Worm (Caenorhabditis elegans) whole organism, L2 larva: ENCODE measurements around the gene spp-9.

Experiments used
- C34F6.9 ChIP-seq: fragments of 150-350 bp; optimal IDR thresholded peaks from 2 replicates; lab custom pipeline; 2014; ENCODE audit warnings: missing biosample characterization, missing genetic modification characterization
- F13H6.1 ChIP-seq: sonication (generic microtip); optimal IDR thresholded peaks from 2 replicates; lab custom pipeline; 2016; ENCODE audit warnings: missing genetic modification characterization, missing compliant biosample characterization
- R02D3.7 ChIP-seq: fragments of 150-350 bp; optimal IDR thresholded peaks from 2 replicates; lab custom pipeline; 2014; ENCODE audit warnings: missing biosample characterization, missing genetic modification characterization
- Y55F3AM.14 ChIP-seq: fragments of 200-800 bp; sonication (Bioruptor generic); optimal IDR thresholded peaks from 2 replicates; lab custom pipeline; 2018; ENCODE audit warnings: mild to moderate bottlenecking, missing genetic modification characterization, missing compliant biosample characterization
- ZK546.5 ChIP-seq: sonication (generic microtip); optimal IDR thresholded peaks from 2 replicates; lab custom pipeline; 2017; ENCODE audit warnings: missing biosample characterization, missing genetic modification characterization
- aly-2 ChIP-seq: fragments of 150-350 bp; optimal IDR thresholded peaks from 2 replicates; lab custom pipeline; 2014; ENCODE audit warnings: missing biosample characterization, missing genetic modification characterization
- ama-1 ChIP-seq: fragments of 150-350 bp; optimal IDR thresholded peaks from 2 replicates; lab custom pipeline; 2018; ENCODE audit warnings: inconsistent platforms
- ceh-16 ChIP-seq: fragments of 150-350 bp; optimal IDR thresholded peaks from 2 replicates; lab custom pipeline; 2014; ENCODE audit warnings: missing biosample characterization, missing genetic modification characterization
- ceh-82 ChIP-seq: fragments of 150-350 bp; optimal IDR thresholded peaks from 2 replicates; lab custom pipeline; 2014; ENCODE audit warnings: missing biosample characterization, missing genetic modification characterization
- crh-2 ChIP-seq: sonication (generic microtip); optimal IDR thresholded peaks from 2 replicates; lab custom pipeline; 2017; ENCODE audit warnings: missing biosample characterization, missing genetic modification characterization
- dmd-4 ChIP-seq: sonication (generic microtip); optimal IDR thresholded peaks from 2 replicates; lab custom pipeline; 2017; ENCODE audit warnings: missing biosample characterization, missing genetic modification characterization
- egl-27 ChIP-seq: sonication (generic microtip); optimal IDR thresholded peaks from 3 replicates; lab custom pipeline; 2017; ENCODE audit warnings: missing biosample characterization, missing genetic modification reagents, missing genetic modification characterization
- elt-1 ChIP-seq: fragments of 150-350 bp; optimal IDR thresholded peaks from 2 replicates; lab custom pipeline; 2014; ENCODE audit warnings: missing biosample characterization, missing genetic modification characterization
- elt-3 ChIP-seq: sonication (generic microtip); optimal IDR thresholded peaks from 2 replicates; lab custom pipeline; 2017; ENCODE audit warnings: missing biosample characterization, missing genetic modification characterization
- fos-1 ChIP-seq: fragments of 150-350 bp; optimal IDR thresholded peaks from 2 replicates; lab custom pipeline; 2014; ENCODE audit warnings: missing biosample characterization, missing genetic modification characterization
- gmeb-1 ChIP-seq: fragments of 150-350 bp; optimal IDR thresholded peaks from 2 replicates; lab custom pipeline; 2014; ENCODE audit warnings: missing biosample characterization, missing genetic modification characterization
- lin-11 ChIP-seq: fragments of 150-350 bp; sonication (generic microtip); optimal IDR thresholded peaks from 2 replicates; lab custom pipeline; 2014; ENCODE audit warnings: missing biosample characterization, missing genetic modification characterization, inconsistent platforms, mixed read lengths
- lin-13 ChIP-seq: fragments of 150-350 bp; optimal IDR thresholded peaks from 2 replicates; lab custom pipeline; 2014; ENCODE audit warnings: missing biosample characterization, missing genetic modification reagents, missing genetic modification characterization
- lsy-2 ChIP-seq, 2 experiments: fragments of 150-350 bp in 1 of 2; sonication (generic microtip) in 1 of 2; optimal IDR thresholded peaks; 2 replicates each; lab custom pipeline; 2014 to 2017; ENCODE audit warnings: missing biosample characterization in 2 of 2, missing genetic modification characterization in 2 of 2
- mbf-1 ChIP-seq: sonication (generic microtip); optimal IDR thresholded peaks from 2 replicates; lab custom pipeline; 2017; ENCODE audit warnings: missing biosample characterization, missing genetic modification characterization
- mdl-1 ChIP-seq, 2 experiments: fragments of 150-350 bp in 1 of 2; sonication (generic microtip) in 1 of 2; optimal IDR thresholded peaks; 2 replicates each; lab custom pipeline; 2017; ENCODE audit warnings: missing biosample characterization in 2 of 2, missing genetic modification characterization in 2 of 2
- nhr-10 ChIP-seq: sonication (generic microtip); optimal IDR thresholded peaks from 2 replicates; lab custom pipeline; 2017; ENCODE audit warnings: missing biosample characterization, missing genetic modification characterization
- nhr-12 ChIP-seq: fragments of 150-350 bp; optimal IDR thresholded peaks from 2 replicates; lab custom pipeline; 2014; ENCODE audit warnings: missing biosample characterization, missing genetic modification characterization
- nhr-129 ChIP-seq: fragments of 150-350 bp; optimal IDR thresholded peaks from 2 replicates; lab custom pipeline; 2014; ENCODE audit warnings: missing biosample characterization, missing genetic modification characterization
- nhr-21 ChIP-seq: fragments of 150-350 bp; optimal IDR thresholded peaks from 2 replicates; lab custom pipeline; 2014; ENCODE audit warnings: missing biosample characterization, missing genetic modification characterization
- nhr-237 ChIP-seq: fragments of 150-350 bp; optimal IDR thresholded peaks from 2 replicates; lab custom pipeline; 2014; ENCODE audit warnings: missing biosample characterization, missing genetic modification characterization
- nhr-25 ChIP-seq: fragments of 150-350 bp; sonication (generic microtip); optimal IDR thresholded peaks from 3 replicates; lab custom pipeline; 2014; ENCODE audit warnings: missing biosample characterization, missing genetic modification characterization
- nhr-6 ChIP-seq: fragments of 150-350 bp; optimal IDR thresholded peaks from 2 replicates; lab custom pipeline; 2014; ENCODE audit warnings: missing biosample characterization, missing genetic modification characterization
- nhr-77 ChIP-seq: fragments of 150-350 bp; optimal IDR thresholded peaks from 2 replicates; lab custom pipeline; 2014; ENCODE audit warnings: missing biosample characterization, missing genetic modification characterization
- peb-1 ChIP-seq: fragments of 150-350 bp; optimal IDR thresholded peaks from 2 replicates; lab custom pipeline; 2014; ENCODE audit warnings: missing biosample characterization, missing genetic modification characterization
- sem-4 ChIP-seq: fragments of 150-350 bp; optimal IDR thresholded peaks from 2 replicates; lab custom pipeline; 2014; ENCODE audit warnings: missing biosample characterization, missing genetic modification reagents, missing genetic modification characterization
- skn-1 ChIP-seq: sonication (generic microtip); optimal IDR thresholded peaks from 2 replicates; lab custom pipeline; 2017; ENCODE audit warnings: missing biosample characterization, missing genetic modification characterization
- sma-3 ChIP-seq: sonication (generic microtip); optimal IDR thresholded peaks from 2 replicates; lab custom pipeline; 2016; ENCODE audit warnings: missing genetic modification reagents, missing genetic modification characterization, missing compliant biosample characterization
- sma-9 ChIP-seq, 2 experiments: fragments of 150-350 bp in 1 of 2; sonication (generic microtip) in 1 of 2; optimal IDR thresholded peaks; 2 replicates each; lab custom pipeline; 2014 to 2016; ENCODE audit warnings: missing genetic modification characterization in 2 of 2, mild to moderate bottlenecking in 1 of 2, missing biosample characterization in 1 of 2, missing compliant biosample characterization in 1 of 2, missing genetic modification reagents in 1 of 2, moderate library complexity in 1 of 2
- snpc-4 ChIP-seq: fragments of 150-350 bp; optimal IDR thresholded peaks from 2 replicates; lab custom pipeline; 2014; ENCODE audit warnings: missing biosample characterization, missing genetic modification characterization
- unc-39 ChIP-seq: fragments of 150-350 bp; optimal IDR thresholded peaks from 2 replicates; lab custom pipeline; 2014; ENCODE audit warnings: missing biosample characterization, missing genetic modification characterization
- unc-55 ChIP-seq: fragments of 150-350 bp; sonication (generic microtip); optimal IDR thresholded peaks from 3 replicates; lab custom pipeline; 2014; ENCODE audit warnings: missing biosample characterization, missing genetic modification reagents, missing genetic modification characterization
- unc-62 ChIP-seq: fragments of 150-350 bp; optimal IDR thresholded peaks from 2 replicates; lab custom pipeline; 2014; ENCODE audit warnings: missing biosample characterization, missing genetic modification reagents, missing genetic modification characterization
- ztf-11 ChIP-seq: sonication (generic microtip); optimal IDR thresholded peaks from 2 replicates; lab custom pipeline; 2017; ENCODE audit warnings: missing biosample characterization, missing genetic modification characterization
- ztf-4 ChIP-seq: fragments of 150-350 bp; optimal IDR thresholded peaks from 2 replicates; lab custom pipeline; 2014; ENCODE audit warnings: missing biosample characterization, missing genetic modification characterization

The spp-9 gene

DNA sequence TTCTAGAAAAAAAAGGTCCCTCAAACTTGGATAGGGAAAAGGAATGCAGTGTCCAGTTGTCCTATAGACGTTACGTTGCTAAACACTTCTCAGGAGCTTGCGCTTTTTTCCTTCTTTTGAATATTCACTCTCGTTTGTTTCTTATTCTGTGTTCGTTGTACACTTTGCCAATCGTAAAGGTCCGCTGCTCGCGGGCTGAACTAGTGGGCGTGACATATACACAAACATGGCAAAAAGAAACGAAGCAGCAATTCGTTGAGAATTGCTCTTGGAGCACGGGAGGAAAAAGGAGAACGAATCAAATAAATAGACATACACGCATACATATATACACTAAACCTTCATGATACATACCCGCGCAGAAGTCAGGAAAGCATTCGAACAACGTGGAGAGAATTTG is 18.8 kb upstream of the spp-9 start:
- TF ChIP-seq snpc-4 (tag; lab: Kevin White, UChicago) (peak; percentile 15), nhr-6 (tag; lab: Kevin White, UChicago) (no peak), nhr-25 (no peak), C34F6.9 (tag; lab: Kevin White, UChicago) (no peak), crh-2 (no peak), ztf-4 (peak; percentile 25), gmeb-1 (no peak), sem-4 (no peak), skn-1 (tag; lab: Kevin White, UChicago) (no peak), nhr-12 (tag; lab: Kevin White, UChicago) (no peak), dmd-4 (tag; lab: Kevin White, UChicago) (no peak), lin-11 (tag; lab: Kevin White, UChicago) (no peak), egl-27 (no peak), F13H6.1 (tag; lab: Kevin White, UChicago) (peak; percentile 13), lsy-2 (tag; optimal IDR thresholded peaks at IDR 0.05; lab: Kevin White, UChicago) (no peak), unc-55 (GFP tag; lab: Kevin White, UChicago) (no peak)

ce11 chrX:11469600-11469999 is 18.0 kb upstream of the spp-9 start:
- no peak for TF ChIP-seq elt-3 (tag; lab: Kevin White, UChicago)
- peak; percentile 66 for TF ChIP-seq Y55F3AM.14 (GFP tag; lab: Kevin White, UChicago)
- TF ChIP-seq nhr-129 (tag; lab: Kevin White, UChicago) = peak; percentile 39
- no peak for TF ChIP-seq sma-9 (GFP tag; optimal IDR thresholded peaks at IDR 0.05; lab: Kevin White, UChicago)
- no peak for TF ChIP-seq sma-9 (tag; optimal IDR thresholded peaks at IDR 0.05; lab: Kevin White, UChicago)
- no peak for TF ChIP-seq unc-55 (GFP tag; lab: Kevin White, UChicago)
- peak; percentile 10 for TF ChIP-seq fos-1 (tag; lab: Kevin White, UChicago)
- no peak for TF ChIP-seq nhr-77 (tag; lab: Kevin White, UChicago)
- no peak for TF ChIP-seq unc-62 (GFP tag; lab: Kevin White, UChicago)
- TF ChIP-seq snpc-4 (tag; lab: Kevin White, UChicago) = no peak
- TF ChIP-seq mdl-1 (tag; optimal IDR thresholded peaks at IDR 0.05; lab: Kevin White, UChicago) = peak in 1 of 2 experiments; percentile 39
- TF ChIP-seq nhr-237 (tag; lab: Kevin White, UChicago) = no peak
- TF ChIP-seq ZK546.5 (tag; lab: Kevin White, UChicago) = no peak
- TF ChIP-seq nhr-12 (tag; lab: Kevin White, UChicago) = no peak
- peak; percentile 43 for TF ChIP-seq C34F6.9 (tag; lab: Kevin White, UChicago)
- TF ChIP-seq F13H6.1 (tag; lab: Kevin White, UChicago) = peak; percentile 14
- no peak for TF ChIP-seq unc-39 (tag; lab: Kevin White, UChicago)
- TF ChIP-seq lin-13 (GFP tag; lab: Kevin White, UChicago) = no peak
- peak; percentile 10 for TF ChIP-seq nhr-6 (tag; lab: Kevin White, UChicago)
- peak; percentile 56 for TF ChIP-seq crh-2
- TF ChIP-seq egl-27 = no peak
- TF ChIP-seq ztf-11 (tag; lab: Kevin White, UChicago) = no peak
- TF ChIP-seq lin-11 (tag; lab: Kevin White, UChicago) = no peak
- no peak for TF ChIP-seq ceh-82 (tag; lab: Kevin White, UChicago)
- TF ChIP-seq sem-4 = no peak
- TF ChIP-seq gmeb-1 = no peak
- no peak for TF ChIP-seq aly-2

DNA sequence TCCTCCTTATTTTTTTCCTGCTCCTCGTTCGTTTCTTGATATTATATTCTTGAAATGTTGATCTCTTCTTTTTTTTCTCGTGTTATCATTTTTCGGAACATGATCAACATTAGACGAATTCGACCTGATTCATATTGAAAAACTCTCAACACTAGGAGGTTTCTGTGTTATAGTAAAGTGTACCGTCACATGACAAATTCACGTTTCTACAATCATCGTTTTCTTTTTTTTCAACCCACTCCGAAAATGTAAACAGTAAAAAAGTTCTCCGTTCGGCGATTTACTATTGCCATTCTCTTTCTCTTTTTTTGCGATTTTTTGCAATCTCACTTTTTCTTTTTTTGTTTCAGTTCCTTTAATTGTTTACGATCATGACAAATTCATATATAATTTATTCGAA is 16.2 kb upstream of the spp-9 start:
- no peak for TF ChIP-seq C34F6.9 (tag; lab: Kevin White, UChicago)
- TF ChIP-seq nhr-6 (tag; lab: Kevin White, UChicago) = no peak
- TF ChIP-seq fos-1 (tag; lab: Kevin White, UChicago) = no peak
- peak; percentile 35 for TF ChIP-seq sma-9 (GFP tag; optimal IDR thresholded peaks at IDR 0.05; lab: Kevin White, UChicago)
- TF ChIP-seq sma-9 (tag; optimal IDR thresholded peaks at IDR 0.05; lab: Kevin White, UChicago) = no peak
- TF ChIP-seq aly-2 = no peak
- peak; percentile 63 for TF ChIP-seq sma-3 (GFP tag; lab: Kevin White, UChicago)

DNA sequence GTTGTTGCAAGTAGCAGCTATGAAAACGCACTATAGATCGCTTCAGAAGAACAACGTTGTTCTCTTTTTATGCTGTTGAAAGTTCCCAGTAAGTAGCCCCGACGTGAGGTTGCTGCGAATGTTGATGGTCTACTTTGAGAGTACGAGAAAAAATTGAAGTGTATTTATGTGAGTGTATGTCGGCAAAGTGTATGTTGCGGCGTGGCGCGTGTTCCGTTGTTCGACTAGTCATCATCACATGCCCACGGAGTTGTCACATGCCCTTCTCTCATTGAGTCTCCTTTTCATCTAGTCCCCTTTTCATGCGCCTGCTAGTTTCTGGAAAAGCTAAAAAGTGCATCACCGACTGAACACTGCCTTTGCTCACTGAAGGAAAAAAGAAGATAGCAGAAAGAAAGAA is 15.7 kb upstream of the spp-9 start:
- peak; percentile 86 for TF ChIP-seq ztf-4
- TF ChIP-seq nhr-77 (tag; lab: Kevin White, UChicago) = no peak
- peak; percentile 85 for TF ChIP-seq sma-9 (GFP tag; optimal IDR thresholded peaks at IDR 0.05; lab: Kevin White, UChicago)
- no peak for TF ChIP-seq sma-9 (tag; optimal IDR thresholded peaks at IDR 0.05; lab: Kevin White, UChicago)
- no peak for TF ChIP-seq nhr-237 (tag; lab: Kevin White, UChicago)
- peak; percentile 17 for TF ChIP-seq snpc-4 (tag; lab: Kevin White, UChicago)
- TF ChIP-seq ztf-11 (tag; lab: Kevin White, UChicago) = no peak
- TF ChIP-seq mdl-1 (tag; optimal IDR thresholded peaks at IDR 0.05; lab: Kevin White, UChicago) = peak; percentile 72 to 82
- TF ChIP-seq skn-1 (tag; lab: Kevin White, UChicago) = no peak
- no peak for TF ChIP-seq aly-2
- no peak for TF ChIP-seq gmeb-1
- peak; percentile 77 for TF ChIP-seq crh-2
- TF ChIP-seq lsy-2 (tag; optimal IDR thresholded peaks at IDR 0.05; lab: Kevin White, UChicago) = peak in 1 of 2 experiments; percentile 77
- TF ChIP-seq lin-11 (tag; lab: Kevin White, UChicago) = peak; percentile 73
- peak; percentile 62 for TF ChIP-seq fos-1 (tag; lab: Kevin White, UChicago)
- peak; percentile 63 for TF ChIP-seq nhr-25
- TF ChIP-seq ama-1 (lab: Kevin White, UChicago) = peak; percentile 56
- TF ChIP-seq nhr-10 (tag; lab: Kevin White, UChicago) = no peak
- peak; percentile 19 for TF ChIP-seq egl-27
- TF ChIP-seq elt-1 (tag; lab: Kevin White, UChicago) = no peak
- TF ChIP-seq nhr-12 (tag; lab: Kevin White, UChicago) = no peak
- TF ChIP-seq lin-13 (GFP tag; lab: Kevin White, UChicago) = peak; percentile 31
- no peak for TF ChIP-seq dmd-4 (tag; lab: Kevin White, UChicago)
- no peak for TF ChIP-seq unc-62 (GFP tag; lab: Kevin White, UChicago)
- peak; percentile 34 for TF ChIP-seq nhr-21 (tag; lab: Kevin White, UChicago)
- TF ChIP-seq elt-3 (tag; lab: Kevin White, UChicago) = no peak
- no peak for TF ChIP-seq peb-1 (tag; lab: Kevin White, UChicago)
- TF ChIP-seq sem-4 = peak; percentile 72
- peak; percentile 80 for TF ChIP-seq Y55F3AM.14 (GFP tag; lab: Kevin White, UChicago)
- TF ChIP-seq unc-39 (tag; lab: Kevin White, UChicago) = no peak
- TF ChIP-seq ceh-16 (tag; lab: Kevin White, UChicago) = no peak
- no peak for TF ChIP-seq R02D3.7 (tag; lab: Kevin White, UChicago)
- TF ChIP-seq nhr-129 (tag; lab: Kevin White, UChicago) = peak; percentile 84
- TF ChIP-seq sma-3 (GFP tag; lab: Kevin White, UChicago) = peak; percentile 13
- no peak for TF ChIP-seq mbf-1 (tag; lab: Kevin White, UChicago)
- peak; percentile 79 for TF ChIP-seq nhr-6 (tag; lab: Kevin White, UChicago)
